Fruit fly (Drosophila melanogaster) whole organism, embryonic: ENCODE results near the gene scat.

ENCODE experiments used
- Atf6 ChIP-seq: fragments of 200-800 bp; sonication (Bioruptor generic); IDR thresholded peaks from 2 replicates; pipeline ENCODE4 v1.3.6; 2022; ENCODE audit warnings: missing biosample characterization, missing genetic modification characterization
- CG10209 ChIP-seq: fragments of 200-800 bp; sonication (Bioruptor generic); optimal IDR thresholded peaks from 3 replicates; lab custom pipeline; 2017; ENCODE audit warnings: missing biosample characterization, mild to moderate bottlenecking, missing genetic modification characterization, missing genetic modification reagents
- CG10565 ChIP-seq: fragments of 200-800 bp; sonication (Bioruptor generic); optimal IDR thresholded peaks from 3 replicates; lab custom pipeline; 2016; ENCODE audit warnings: missing biosample characterization, mild to moderate bottlenecking, missing genetic modification characterization
- CG1602 ChIP-seq: fragments of 200-800 bp; sonication (Bioruptor generic); optimal IDR thresholded peaks from 3 replicates; lab custom pipeline; 2016; ENCODE audit warnings: missing biosample characterization, missing genetic modification characterization
- CG16813 ChIP-seq: fragments of 200-800 bp; sonication (Bioruptor generic); IDR thresholded peaks from 3 replicates; pipeline ENCODE4 v1.3.6; 2022; ENCODE audit warnings: missing biosample characterization, missing genetic modification characterization; ENCODE audit not compliant: partially characterized antibody
- CG17912 ChIP-seq: fragments of 200-800 bp; sonication (Bioruptor generic); optimal IDR thresholded peaks from 2 replicates; lab custom pipeline; 2018; ENCODE audit warnings: missing biosample characterization, mild to moderate bottlenecking, missing genetic modification characterization
- CG2116 ChIP-seq: fragments of 200-800 bp; sonication (Bioruptor generic); optimal IDR thresholded peaks from 3 replicates; lab custom pipeline; 2018; ENCODE audit warnings: missing biosample characterization, mild to moderate bottlenecking, missing genetic modification characterization
- CG31365 ChIP-seq: fragments of 200-800 bp; sonication (Bioruptor generic); optimal IDR thresholded peaks from 2 replicates; lab custom pipeline; 2018; ENCODE audit warnings: missing biosample characterization, mild to moderate bottlenecking, missing genetic modification characterization
- CG31441 ChIP-seq: fragments of 200-800 bp; sonication (Bioruptor generic); IDR thresholded peaks from 2 replicates; pipeline ENCODE4 v1.3.6; 2022; ENCODE audit warnings: missing biosample characterization, missing genetic modification characterization
- CG33213 ChIP-seq: fragments of 200-800 bp; sonication (Bioruptor generic); optimal IDR thresholded peaks from 3 replicates; lab custom pipeline; 2016; ENCODE audit warnings: missing biosample characterization, missing genetic modification characterization
- CG3407 ChIP-seq: fragments of 200-800 bp; sonication (Bioruptor generic); optimal IDR thresholded peaks from 2 replicates; lab custom pipeline; 2018; ENCODE audit warnings: missing biosample characterization, mild to moderate bottlenecking, missing genetic modification characterization
- CG6175 ChIP-seq: fragments of 200-800 bp; sonication (Bioruptor generic); IDR thresholded peaks from 3 replicates; pipeline ENCODE4 v1.3.6; 2022; ENCODE audit warnings: missing biosample characterization, missing genetic modification characterization
- CG6654 ChIP-seq: fragments of 200-800 bp; sonication (Bioruptor generic); optimal IDR thresholded peaks from 2 replicates; lab custom pipeline; 2017; ENCODE audit warnings: missing biosample characterization, mild to moderate bottlenecking, missing genetic modification characterization
- CG6689 ChIP-seq: fragments of 200-800 bp; sonication (Bioruptor generic); IDR thresholded peaks from 2 replicates; pipeline ENCODE4 v1.3.6; 2022; ENCODE audit warnings: missing biosample characterization, missing genetic modification characterization
- CG7357 ChIP-seq: fragments of 200-800 bp; sonication (Bioruptor generic); IDR thresholded peaks from 3 replicates; pipeline ENCODE4 v1.3.6; 2022; ENCODE audit warnings: missing biosample characterization, missing genetic modification characterization
- CG7928 ChIP-seq: fragments of 200-800 bp; sonication (Bioruptor generic); optimal IDR thresholded peaks from 2 replicates; lab custom pipeline; 2017; ENCODE audit warnings: missing biosample characterization, mild to moderate bottlenecking, missing genetic modification characterization
- CG7987 ChIP-seq: fragments of 200-800 bp; sonication (Bioruptor generic); optimal IDR thresholded peaks from 2 replicates; lab custom pipeline; 2018; ENCODE audit warnings: missing biosample characterization, mild to moderate bottlenecking, missing genetic modification characterization, moderate library complexity
- CG8359 ChIP-seq: fragments of 200-800 bp; sonication (Bioruptor generic); optimal IDR thresholded peaks from 2 replicates; lab custom pipeline; 2017; ENCODE audit warnings: missing biosample characterization, mild to moderate bottlenecking, missing genetic modification characterization, borderline replicate concordance
- CG8944 ChIP-seq: fragments of 200-800 bp; sonication (Bioruptor generic); optimal IDR thresholded peaks from 3 replicates; lab custom pipeline; 2016; ENCODE audit warnings: missing biosample characterization, missing genetic modification characterization
- CG9797 ChIP-seq: fragments of 200-800 bp; sonication (Bioruptor generic); optimal IDR thresholded peaks from 3 replicates; lab custom pipeline; 2018; ENCODE audit warnings: missing biosample characterization, mild to moderate bottlenecking, missing genetic modification characterization
- Dek ChIP-seq: fragments of 200-800 bp; sonication (Bioruptor generic); optimal IDR thresholded peaks from 3 replicates; lab custom pipeline; 2019; ENCODE audit warnings: missing biosample characterization, mild to moderate bottlenecking, missing genetic modification characterization, moderate library complexity
- ERR ChIP-seq: fragments of 200-800 bp; sonication (Bioruptor generic); optimal IDR thresholded peaks from 2 replicates; lab custom pipeline; 2016; ENCODE audit warnings: missing biosample characterization, missing genetic modification characterization
- Elba2 ChIP-seq: fragments of 200-800 bp; sonication (Bioruptor generic); optimal IDR thresholded peaks from 3 replicates; lab custom pipeline; 2016; ENCODE audit warnings: missing biosample characterization, missing genetic modification characterization
- MBD-R2 ChIP-seq: fragments of 200-800 bp; sonication (Bioruptor generic); IDR thresholded peaks from 2 replicates; pipeline ENCODE4 v1.3.6; 2022; ENCODE audit warnings: missing biosample characterization, missing genetic modification characterization
- NFAT ChIP-seq: fragments of 200-800 bp; sonication (Bioruptor generic); IDR thresholded peaks from 2 replicates; pipeline ENCODE4 v1.3.6; 2022; ENCODE audit warnings: missing biosample characterization, missing genetic modification characterization
- Nf-YA ChIP-seq: fragments of 200-800 bp; sonication (Bioruptor generic); IDR thresholded peaks from 2 replicates; pipeline ENCODE4 v1.3.6; 2022; ENCODE audit warnings: missing biosample characterization, missing genetic modification characterization
- Optix ChIP-seq: fragments of 200-800 bp; sonication (Bioruptor generic); IDR thresholded peaks from 3 replicates; pipeline ENCODE4 v1.3.6; 2022; ENCODE audit warnings: missing biosample characterization, missing genetic modification characterization
- Pdp1 ChIP-seq, 2 experiments: fragments of 200-800 bp; sonication (Bioruptor generic); optimal IDR thresholded peaks; 3 replicates each; lab custom pipeline; 2016; ENCODE audit warnings: missing biosample characterization in 2 of 2, missing genetic modification characterization in 2 of 2, mild to moderate bottlenecking in 1 of 2, moderate library complexity in 1 of 2
- Six4 ChIP-seq: fragments of 200-800 bp; sonication (Bioruptor generic); optimal IDR thresholded peaks from 2 replicates; lab custom pipeline; 2016; ENCODE audit warnings: missing biosample characterization, missing genetic modification characterization
- Sox102F ChIP-seq: fragments of 200-800 bp; sonication (Bioruptor generic); optimal IDR thresholded peaks from 2 replicates; lab custom pipeline; 2018; ENCODE audit warnings: missing biosample characterization, mild to moderate bottlenecking, missing genetic modification characterization, moderate library complexity
- TFAM ChIP-seq: fragments of 200-800 bp; sonication (Bioruptor generic); optimal IDR thresholded peaks from 2 replicates; lab custom pipeline; 2017; ENCODE audit warnings: missing biosample characterization, missing genetic modification characterization, inconsistent platforms
- Trl ChIP-seq, 3 experiments: fragments of >200 bp in 2 of 3; fragments of 200-800 bp in 1 of 3; sonication (Bioruptor generic) in 1 of 3; optimal IDR thresholded peaks; 2 replicates in 1 of 3; 3 replicates in 2 of 3; lab custom pipeline; 2016 to 2017; ENCODE audit warnings: missing biosample characterization in 1 of 3, missing genetic modification characterization in 1 of 3
- aop ChIP-seq: fragments of 200-800 bp; sonication (Bioruptor generic); IDR thresholded peaks from 2 replicates; pipeline ENCODE4 v1.3.6; 2022; ENCODE audit warnings: missing biosample characterization, missing genetic modification characterization
- ap ChIP-seq: fragments of 200-800 bp; sonication (Bioruptor generic); IDR thresholded peaks from 2 replicates; pipeline ENCODE4 v1.3.6; 2022; ENCODE audit warnings: missing biosample characterization, missing genetic modification characterization
- crol ChIP-seq: fragments of 200-800 bp; sonication (Bioruptor generic); IDR thresholded peaks from 2 replicates; pipeline ENCODE4 v1.3.6; 2022; ENCODE audit warnings: missing biosample characterization, missing genetic modification characterization
- gce ChIP-seq: fragments of 200-800 bp; sonication (Bioruptor generic); IDR thresholded peaks from 3 replicates; pipeline ENCODE4 v1.3.6; 2022; ENCODE audit warnings: missing biosample characterization, missing genetic modification characterization
- gfzf ChIP-seq: fragments of 200-800 bp; sonication (Bioruptor generic); optimal IDR thresholded peaks from 2 replicates; lab custom pipeline; 2016; ENCODE audit warnings: missing biosample characterization, mild to moderate bottlenecking, missing genetic modification characterization, moderate library complexity
- gro ChIP-seq: fragments of 200-800 bp; sonication (Bioruptor generic); optimal IDR thresholded peaks from 2 replicates; lab custom pipeline; 2016; ENCODE audit warnings: missing biosample characterization, missing genetic modification characterization
- gt ChIP-seq: fragments of 200-800 bp; sonication (Bioruptor generic); IDR thresholded peaks from 2 replicates; pipeline ENCODE4 v1.3.6; 2022; ENCODE audit warnings: missing biosample characterization, missing genetic modification characterization
- hkb ChIP-seq, 2 experiments: fragments of 200-800 bp in 1 of 2; fragments of >200 bp in 1 of 2; sonication (Bioruptor generic) in 1 of 2; IDR thresholded peaks in 1 of 2; optimal IDR thresholded peaks in 1 of 2; 2 replicates each; pipeline versions ENCODE4 v1.3.6 to Lab custom; 2017 to 2022; ENCODE audit warnings: missing biosample characterization in 1 of 2, missing genetic modification characterization in 1 of 2
- ken ChIP-seq: fragments of 200-800 bp; sonication (Bioruptor generic); IDR thresholded peaks from 3 replicates; pipeline ENCODE4 v1.3.6; 2022; ENCODE audit warnings: missing biosample characterization, missing genetic modification characterization
- sens-2 ChIP-seq: fragments of 200-800 bp; sonication (Bioruptor generic); IDR thresholded peaks from 2 replicates; pipeline ENCODE4 v1.3.6; 2022; ENCODE audit warnings: missing biosample characterization, missing genetic modification characterization
- seq ChIP-seq: fragments of 200-800 bp; sonication (Bioruptor generic); IDR thresholded peaks from 2 replicates; pipeline ENCODE4 v1.3.6; 2022; ENCODE audit warnings: missing biosample characterization, missing genetic modification characterization
- slbo ChIP-seq: fragments of 200-800 bp; sonication (Bioruptor generic); IDR thresholded peaks from 2 replicates; pipeline ENCODE4 v1.3.6; 2022; ENCODE audit warnings: missing biosample characterization, missing genetic modification characterization
- slou ChIP-seq: fragments of 200-800 bp; sonication (Bioruptor generic); optimal IDR thresholded peaks from 3 replicates; lab custom pipeline; 2016; ENCODE audit warnings: missing biosample characterization, missing genetic modification characterization
- vnd ChIP-seq: fragments of 200-800 bp; sonication (Bioruptor generic); IDR thresholded peaks from 3 replicates; pipeline ENCODE4 v1.3.6; 2022; ENCODE audit warnings: missing biosample characterization, missing genetic modification characterization; ENCODE audit not compliant: partially characterized antibody
- wdn ChIP-seq: fragments of 200-800 bp; sonication (Bioruptor generic); IDR thresholded peaks from 2 replicates; pipeline ENCODE4 v1.3.6; 2022; ENCODE audit warnings: missing biosample characterization, missing genetic modification characterization
- wor ChIP-seq: fragments of 200-800 bp; sonication (Bioruptor generic); IDR thresholded peaks from 2 replicates; pipeline ENCODE4 v1.3.6; 2022; ENCODE audit warnings: missing biosample characterization, missing genetic modification characterization
- zf30C ChIP-seq: fragments of 200-800 bp; sonication (Bioruptor generic); optimal IDR thresholded peaks from 3 replicates; lab custom pipeline; 2018; ENCODE audit warnings: missing biosample characterization, mild to moderate bottlenecking, missing genetic modification characterization

Gene scat

dm6 chr2L:9430992-9431602 lies at the start of gene scat, which contains the start of gene FucTB (continued):
- TF ChIP-seq Sox102F (GFP tag; lab: Kevin White, UChicago) (peak; percentile 95), Dek (tag; lab: Kevin White, UChicago) (peak; percentile 89), CG1602 (GFP tag; lab: Kevin White, UChicago) (peak; percentile 94), sens-2 (GFP tag; lab: Robert Waterston, UW) (no peak), CG7928 (GFP tag; lab: Kevin White, UChicago) (peak; percentile 89), Nf-YA (GFP tag; lab: Robert Waterston, UW) (peak; percentile 69; the same call in 1 of the 2 replicates), crol (GFP tag; lab: Robert Waterston, UW) (peak; percentile 28; the same call in 1 of the 2 replicates), CG31365 (tag; lab: Kevin White, UChicago) (no peak), CG33213 (GFP tag; lab: Kevin White, UChicago) (peak; percentile 48), CG6175 (peak; percentile 79), seq (GFP tag; lab: Robert Waterston, UW) (peak; percentile 81), slbo (GFP tag; lab: Robert Waterston, UW) (peak; percentile 96), CG6689 (GFP tag; lab: Robert Waterston, UW) (peak; percentile 94), CG9797 (peak; percentile 31), Trl (optimal IDR thresholded peaks at IDR 0.05; lab: Kevin White, UChicago) (no peak), Trl (GFP tag; optimal IDR thresholded peaks at IDR 0.05; lab: Kevin White, UChicago) (peak; percentile 60), aop (GFP tag; lab: Robert Waterston, UW) (0 out of 2 replicates have a peak, but pooled peaks have one; percentile 27), TFAM (GFP tag; lab: Kevin White, UChicago) (no peak), MBD-R2 (peak; percentile 79), zf30C (GFP tag; lab: Kevin White, UChicago) (no peak), CG10209 (GFP tag; lab: Kevin White, UChicago) (peak; percentile 94), Optix (GFP tag; lab: Robert Waterston, UW) (peak; percentile 90), gce (peak; percentile 67; the same call in 1 of the 3 replicates), Six4 (peak; percentile 85), CG8359 (peak; percentile 52), gro (GFP tag; lab: Kevin White, UChicago) (peak; percentile 7), wor (GFP tag; lab: Robert Waterston, UW) (peak; percentile 91), ap (GFP tag; lab: Robert Waterston, UW) (peak; percentile 84), CG31441 (GFP tag; lab: Robert Waterston, UW) (peak; percentile 96), CG7357 (GFP tag; lab: Robert Waterston, UW) (peak; percentile 87), CG16813 (GFP tag; lab: Robert Waterston, UW) (peak; percentile 48; the same call in 1 of the 3 replicates), CG17912 (GFP tag; lab: Kevin White, UChicago) (peak; percentile 73), wdn (GFP tag; lab: Robert Waterston, UW) (peak; percentile 78), Elba2 (GFP tag; lab: Kevin White, UChicago) (peak; percentile 68), ERR (no peak), Atf6 (GFP tag; lab: Robert Waterston, UW) (peak; percentile 76), gt (peak; percentile 89), hkb (optimal IDR thresholded peaks at IDR 0.05; lab: Kevin White, UChicago) (no peak), hkb (GFP tag; IDR thresholded peaks at IDR 0.05; lab: Robert Waterston, UW) (peak; percentile 77), CG3407 (GFP tag; lab: Kevin White, UChicago) (peak; percentile 80), CG7987 (GFP tag; lab: Kevin White, UChicago) (peak; percentile 60), CG6654 (peak; percentile 71), ken (GFP tag; lab: Robert Waterston, UW) (peak; percentile 92), slou (GFP tag; lab: Kevin White, UChicago) (peak; percentile 88), CG8944 (GFP tag; lab: Kevin White, UChicago) (peak; percentile 60), gfzf (GFP tag; lab: Kevin White, UChicago) (no peak), CG2116 (GFP tag; lab: Kevin White, UChicago) (peak; percentile 59), Pdp1 (GFP tag; optimal IDR thresholded peaks at IDR 0.05; lab: Kevin White, UChicago) (peak; percentile 66 to 69), vnd (peak; percentile 49; the same call in 1 of the 3 replicates), CG10565 (no peak), NFAT (peak; percentile 93)
